Fruit fly (Drosophila melanogaster): Measurements from ENCODE around the gene CG5111.

Gene CG5111

dm6 chr3R:25472635-25473552, 33.2 kb upstream of the CG5111 start, which contains the start of the genes Fur1 and Vps33B (continued):
- TF ChIP-seq ftz-f1 (GFP tag; optimal IDR thresholded peaks at IDR 0.05) (peak; percentile 98), gcm (GFP tag; optimal IDR thresholded peaks at IDR 0.05) (peak; percentile 94), Sin3A (optimal IDR thresholded peaks at IDR 0.05) (peak; percentile 86), Xrp1 (GFP tag; IDR thresholded peaks at IDR 0.05) (peak; percentile 96), Dll (GFP tag; IDR thresholded peaks at IDR 0.05; ENCODE audit: partially characterized antibody) (peak; percentile 85), ci (GFP tag; IDR thresholded peaks at IDR 0.05) (peak; percentile 95), CG2202 (tag; optimal IDR thresholded peaks at IDR 0.05) (peak; percentile 91), en (GFP tag; optimal IDR thresholded peaks at IDR 0.05) (peak; percentile 94), Dip2 (GFP tag; IDR thresholded peaks at IDR 0.05) (peak; percentile 76; the same call in 1 of the 2 replicates), CG12104 (GFP tag; optimal IDR thresholded peaks at IDR 0.05) (peak; percentile 97)

dm6 chr3R:25476744-25477143, 29.3 kb upstream of the CG5111 start, which contains the start of the genes CG4553 and MED28:
Gene CG4553, minus strand, starts transcription at chr3R:25476915.
Gene MED28, plus strand, starts transcription at chr3R:25477003.
- TF ChIP-seq row (GFP tag; IDR thresholded peaks at IDR 0.05) (peak; percentile 15; the same call in 1 of the 3 replicates), exex (tag; optimal IDR thresholded peaks at IDR 0.05) (peak; percentile 15), CG9437 (GFP tag; optimal IDR thresholded peaks at IDR 0.05) (peak; percentile 80), Jarid2 (GFP tag; optimal IDR thresholded peaks at IDR 0.05) (no peak), crp (GFP tag; optimal IDR thresholded peaks at IDR 0.05) (peak in 1 of 2 experiments; percentile 63), sqz (GFP tag; optimal IDR thresholded peaks at IDR 0.05) (peak; percentile 13), sna (GFP tag; IDR thresholded peaks at IDR 0.05; ENCODE audit: partially characterized antibody) (peak; percentile 87), croc (GFP tag; conservative IDR thresholded peaks at IDR 0.05) (no peak), bigmax (GFP tag; optimal IDR thresholded peaks at IDR 0.05) (no peak), Atf6 (GFP tag; IDR thresholded peaks at IDR 0.05) (no peak), trem (tag; optimal IDR thresholded peaks at IDR 0.05) (peak; percentile 32), slp2 (GFP tag; optimal IDR thresholded peaks at IDR 0.05) (no peak), eve (GFP tag; optimal IDR thresholded peaks at IDR 0.05) (no peak), lmd (GFP tag; IDR thresholded peaks at IDR 0.05) (no peak), Myb (GFP tag; optimal IDR thresholded peaks at IDR 0.05) (peak; percentile 45), CG13624 (GFP tag; optimal IDR thresholded peaks at IDR 0.05) (no peak), CG34224 (GFP tag; IDR thresholded peaks at IDR 0.05; ENCODE audit: partially characterized antibody) (peak; percentile 89), zen2 (GFP tag; IDR thresholded peaks at IDR 0.05; ENCODE audit: partially characterized antibody) (peak; percentile 85), CG6791 (GFP tag; IDR thresholded peaks at IDR 0.05; ENCODE audit: partially characterized antibody) (peak; percentile 84), lab (GFP tag; optimal IDR thresholded peaks at IDR 0.05) (no peak), CrebB (tag; optimal IDR thresholded peaks at IDR 0.05) (no peak), Dek (tag; optimal IDR thresholded peaks at IDR 0.05) (no peak), esg (GFP tag; conservative IDR thresholded peaks at IDR 0.05) (no peak), knrl (GFP tag; IDR thresholded peaks at IDR 0.05; ENCODE audit: partially characterized antibody) (peak; percentile 71), CG32767 (GFP tag; IDR thresholded peaks at IDR 0.05) (peak; percentile 43; the same call in 1 of the 2 replicates), hbn (GFP tag; IDR thresholded peaks at IDR 0.05; ENCODE audit: partially characterized antibody) (peak; percentile 85), pan (optimal IDR thresholded peaks at IDR 0.05) (no peak), pan (GFP tag; optimal IDR thresholded peaks at IDR 0.05 in 1 of 2, IDR thresholded peaks at IDR 0.05 in 1 of 2) (no peak), Ptx1 (GFP tag; IDR thresholded peaks at IDR 0.05) (no peak), ato (GFP tag; IDR thresholded peaks at IDR 0.05; ENCODE audit: partially characterized antibody) (peak; percentile 88), Hmr (GFP tag; optimal IDR thresholded peaks at IDR 0.05) (no peak), lilli (GFP tag; optimal IDR thresholded peaks at IDR 0.05) (no peak), CTCF (GFP tag; optimal IDR thresholded peaks at IDR 0.05) (peak; percentile 22), CG34422 (GFP tag; IDR thresholded peaks at IDR 0.05) (peak; percentile 46; the same call in 1 of the 3 replicates), CG17186 (GFP tag; optimal IDR thresholded peaks at IDR 0.05) (peak; percentile 60), E2f2 (GFP tag; IDR thresholded peaks at IDR 0.05) (peak; percentile 59; the same call in 1 of the 2 replicates), tna (GFP tag; IDR thresholded peaks at IDR 0.05; ENCODE audit: partially characterized antibody) (peak; percentile 78), CG34376 (GFP tag; optimal IDR thresholded peaks at IDR 0.05) (peak; percentile 22)

Data from whole organism, embryonic.